Worm (Caenorhabditis elegans) whole organism, mixed stage, embryonic: ENCODE data around the gene srv-32.

Experiments
- M03D4.4 ChIP-seq: sonication (generic microtip); optimal IDR thresholded peaks from 2 replicates; lab custom pipeline; 2017; ENCODE audit warnings: mild to moderate bottlenecking, missing genetic modification characterization, missing compliant biosample characterization
- bed-3 ChIP-seq: fragments of 200-800 bp; sonication (Bioruptor generic); optimal IDR thresholded peaks from 3 replicates; lab custom pipeline; 2018; ENCODE audit warnings: mild to moderate bottlenecking, missing genetic modification characterization, moderate library complexity, missing compliant biosample characterization
- blmp-1 ChIP-seq: fragments of 150-350 bp; optimal IDR thresholded peaks from 2 replicates; lab custom pipeline; 2014; ENCODE audit warnings: missing biosample characterization, missing genetic modification characterization
- ceh-39 ChIP-seq: fragments of 150-350 bp; optimal IDR thresholded peaks from 2 replicates; lab custom pipeline; 2014; ENCODE audit warnings: missing biosample characterization, missing genetic modification characterization
- ceh-43 ChIP-seq: fragments of 200-800 bp; sonication (Bioruptor generic); optimal IDR thresholded peaks from 2 replicates; lab custom pipeline; 2018; ENCODE audit warnings: mild to moderate bottlenecking, missing genetic modification characterization, moderate library complexity, missing compliant biosample characterization
- ceh-83 ChIP-seq: fragments of 200-800 bp; sonication (Bioruptor generic); optimal IDR thresholded peaks from 2 replicates; lab custom pipeline; 2018; ENCODE audit warnings: mild to moderate bottlenecking, missing genetic modification characterization, missing compliant biosample characterization
- ces-1 ChIP-seq: fragments of 150-350 bp; optimal IDR thresholded peaks from 2 replicates; lab custom pipeline; 2014; ENCODE audit warnings: missing biosample characterization, missing genetic modification reagents, missing genetic modification characterization
- cnd-1 ChIP-seq: fragments of 200-800 bp; sonication (Bioruptor generic); optimal IDR thresholded peaks from 2 replicates; lab custom pipeline; 2018; ENCODE audit warnings: mild to moderate bottlenecking, missing genetic modification characterization, missing compliant biosample characterization
- drap-1 ChIP-seq: fragments of 200-800 bp; sonication (Bioruptor generic); optimal IDR thresholded peaks from 3 replicates; lab custom pipeline; 2018; ENCODE audit warnings: mild to moderate bottlenecking, missing genetic modification characterization, missing compliant biosample characterization
- elt-1 ChIP-seq: sonication (generic microtip); optimal IDR thresholded peaks from 2 replicates; lab custom pipeline; 2017; ENCODE audit warnings: missing genetic modification characterization, mild to moderate bottlenecking, missing compliant biosample characterization, antibody characterized with exemption, moderate library complexity, borderline replicate concordance; ENCODE audit not compliant: insufficient read depth
- elt-3 ChIP-seq: fragments of 150-350 bp; optimal IDR thresholded peaks from 2 replicates; lab custom pipeline; 2014; ENCODE audit warnings: missing biosample characterization, missing genetic modification characterization
- flh-1 ChIP-seq: fragments of 200-800 bp; sonication (Bioruptor generic); optimal IDR thresholded peaks from 2 replicates; lab custom pipeline; 2018; ENCODE audit warnings: mild to moderate bottlenecking, missing genetic modification characterization, moderate library complexity, missing compliant biosample characterization
- ham-2 ChIP-seq: fragments of 200-800 bp; sonication (Bioruptor generic); optimal IDR thresholded peaks from 2 replicates; lab custom pipeline; 2018; ENCODE audit warnings: mild to moderate bottlenecking, missing genetic modification characterization, missing compliant biosample characterization
- hlh-1 ChIP-seq: fragments of 150-350 bp; optimal IDR thresholded peaks from 2 replicates; lab custom pipeline; 2014; ENCODE audit warnings: missing biosample characterization, missing genetic modification reagents, missing genetic modification characterization
- lin-13 ChIP-seq: fragments of 150-350 bp; optimal IDR thresholded peaks from 2 replicates; lab custom pipeline; 2014; ENCODE audit warnings: missing biosample characterization, missing genetic modification characterization
- lin-32 ChIP-seq: fragments of 200-800 bp; sonication (Bioruptor generic); optimal IDR thresholded peaks from 2 replicates; lab custom pipeline; 2018; ENCODE audit warnings: mild to moderate bottlenecking, missing genetic modification characterization, missing compliant biosample characterization
- lsy-2 ChIP-seq: fragments of 150-350 bp; optimal IDR thresholded peaks from 2 replicates; lab custom pipeline; 2014; ENCODE audit warnings: missing biosample characterization, missing genetic modification characterization
- mab-5 ChIP-seq: fragments of 150-350 bp; optimal IDR thresholded peaks from 2 replicates; lab custom pipeline; 2014; ENCODE audit warnings: missing biosample characterization, missing genetic modification characterization
- mep-1 ChIP-seq: fragments of 150-350 bp; optimal IDR thresholded peaks from 2 replicates; lab custom pipeline; 2017; ENCODE audit warnings: missing biosample characterization, missing genetic modification reagents, missing genetic modification characterization, inconsistent platforms
- mls-2 ChIP-seq: sonication (generic microtip); optimal IDR thresholded peaks from 2 replicates; lab custom pipeline; 2016; ENCODE audit warnings: mild to moderate bottlenecking, missing genetic modification characterization, moderate library complexity, missing compliant biosample characterization
- nhr-12 ChIP-seq: fragments of 150-350 bp; optimal IDR thresholded peaks from 2 replicates; lab custom pipeline; 2014; ENCODE audit warnings: missing biosample characterization, missing genetic modification characterization
- nhr-2 ChIP-seq: fragments of 150-350 bp; optimal IDR thresholded peaks from 2 replicates; lab custom pipeline; 2014; ENCODE audit warnings: missing biosample characterization, missing genetic modification characterization
- nhr-237 ChIP-seq: fragments of 150-350 bp; optimal IDR thresholded peaks from 2 replicates; lab custom pipeline; 2014; ENCODE audit warnings: missing biosample characterization, missing genetic modification characterization
- nhr-28 ChIP-seq: fragments of 150-350 bp; optimal IDR thresholded peaks from 2 replicates; lab custom pipeline; 2014; ENCODE audit warnings: missing biosample characterization, missing genetic modification characterization
- nhr-76 ChIP-seq: sonication (generic microtip); optimal IDR thresholded peaks from 2 replicates; lab custom pipeline; 2017; ENCODE audit warnings: missing biosample characterization, missing genetic modification characterization
- pha-4 ChIP-seq: fragments of 150-350 bp; optimal IDR thresholded peaks from 2 replicates; lab custom pipeline; 2018; ENCODE audit warnings: missing biosample characterization, missing genetic modification reagents, missing genetic modification characterization
- sem-2 ChIP-seq: fragments of 200-800 bp; sonication (Bioruptor generic); optimal IDR thresholded peaks from 2 replicates; lab custom pipeline; 2018; ENCODE audit warnings: mild to moderate bottlenecking, missing genetic modification characterization, missing compliant biosample characterization
- snpc-4 ChIP-seq: fragments of 150-350 bp; optimal IDR thresholded peaks from 2 replicates; lab custom pipeline; 2014; ENCODE audit warnings: missing biosample characterization, missing genetic modification characterization
- sptf-1 ChIP-seq: sonication (generic microtip); optimal IDR thresholded peaks from 2 replicates; lab custom pipeline; 2017; ENCODE audit warnings: mild to moderate bottlenecking, missing genetic modification characterization, moderate library complexity, missing compliant biosample characterization
- tbx-8 ChIP-seq: fragments of 200-800 bp; sonication (Bioruptor generic); optimal IDR thresholded peaks from 2 replicates; lab custom pipeline; 2018; ENCODE audit warnings: mild to moderate bottlenecking, missing genetic modification characterization, moderate library complexity, missing compliant biosample characterization
- unc-120 ChIP-seq: sonication (generic microtip); optimal IDR thresholded peaks from 2 replicates; lab custom pipeline; 2017; ENCODE audit warnings: missing genetic modification characterization, missing compliant biosample characterization; ENCODE audit not compliant: poor library complexity, severe bottlenecking
- unc-39 ChIP-seq: fragments of 150-350 bp; optimal IDR thresholded peaks from 2 replicates; lab custom pipeline; 2014; ENCODE audit warnings: missing biosample characterization, missing genetic modification characterization
- unc-62 ChIP-seq: fragments of 150-350 bp; optimal IDR thresholded peaks from 2 replicates; lab custom pipeline; 2014; ENCODE audit warnings: missing biosample characterization, missing genetic modification reagents, missing genetic modification characterization
- zip-8 ChIP-seq: fragments of 150-350 bp; optimal IDR thresholded peaks from 2 replicates; lab custom pipeline; 2014; ENCODE audit warnings: missing biosample characterization, missing genetic modification characterization
- ztf-11 ChIP-seq: fragments of 150-350 bp; optimal IDR thresholded peaks from 2 replicates; lab custom pipeline; 2014; ENCODE audit warnings: missing biosample characterization, missing genetic modification characterization

srv-32 gene

ce11 chrIV:6326448-6326847 is 44.4 kb upstream of the srv-32 start, which contains the start of gene lsm-8:
Gene lsm-8 (plus strand): TSS chrIV:6326526.
- TF ChIP-seq flh-1 (GFP tag; lab: Kevin White, UChicago) (no peak), nhr-76 (no peak), ceh-43 (GFP tag; lab: Kevin White, UChicago) (no peak), ham-2 (GFP tag; lab: Kevin White, UChicago) (no peak), tbx-8 (GFP tag; lab: Kevin White, UChicago) (no peak), mab-5 (tag; lab: Kevin White, UChicago) (no peak), sptf-1 (tag; lab: Kevin White, UChicago) (no peak), ceh-39 (no peak), M03D4.4 (tag; lab: Kevin White, UChicago) (no peak)

ce11 chrIV:6325772-6326171 is 43.7 kb upstream of the srv-32 start:
- TF ChIP-seq mls-2 (no peak), pha-4 (tag; lab: Kevin White, UChicago) (no peak), nhr-12 (no peak), mab-5 (tag; lab: Kevin White, UChicago) (no peak), elt-1 (tag; lab: Kevin White, UChicago) (no peak), nhr-28 (no peak), ceh-43 (GFP tag; lab: Kevin White, UChicago) (no peak), nhr-2 (tag; lab: Kevin White, UChicago) (no peak), ztf-11 (tag; lab: Kevin White, UChicago) (no peak), bed-3 (GFP tag; lab: Kevin White, UChicago) (no peak), sem-2 (no peak), nhr-76 (no peak), unc-120 (no peak), lin-13 (tag; lab: Kevin White, UChicago) (no peak)
- TF ChIP-seq, all 35 proteins: peak for 0

- TF ChIP-seq ham-2 (GFP tag; lab: Kevin White, UChicago) (peak; percentile 64), mls-2 (peak; percentile 72), unc-120 (peak; percentile 68), ztf-11 (tag; lab: Kevin White, UChicago) (no peak), drap-1 (GFP tag; lab: Kevin White, UChicago) (peak; percentile 72), ceh-43 (GFP tag; lab: Kevin White, UChicago) (no peak), hlh-1 (tag; lab: Kevin White, UChicago) (peak; percentile 78), elt-1 (tag; lab: Kevin White, UChicago) (no peak), zip-8 (no peak), nhr-237 (peak; percentile 93), unc-62 (GFP tag; lab: Kevin White, UChicago) (peak; percentile 69), sem-2 (no peak), snpc-4 (tag; lab: Kevin White, UChicago) (no peak), nhr-12 (no peak), lin-13 (tag; lab: Kevin White, UChicago) (peak; percentile 92), ceh-39 (peak; percentile 80), sptf-1 (tag; lab: Kevin White, UChicago) (peak; percentile 86), lsy-2 (tag; lab: Kevin White, UChicago) (peak; percentile 97), nhr-28 (no peak), tbx-8 (GFP tag; lab: Kevin White, UChicago) (no peak), flh-1 (GFP tag; lab: Kevin White, UChicago) (no peak), mep-1 (tag; lab: Kevin White, UChicago) (peak; percentile 84), elt-3 (no peak), bed-3 (GFP tag; lab: Kevin White, UChicago) (peak; percentile 22), pha-4 (tag; lab: Kevin White, UChicago) (peak; percentile 98), ces-1 (GFP tag; lab: Kevin White, UChicago) (peak; percentile 76), M03D4.4 (tag; lab: Kevin White, UChicago) (peak; percentile 76), nhr-76 (no peak), nhr-2 (tag; lab: Kevin White, UChicago) (peak; percentile 46), ceh-83 (GFP tag; lab: Kevin White, UChicago) (no peak), mab-5 (tag; lab: Kevin White, UChicago) (no peak), lin-32 (GFP tag; lab: Kevin White, UChicago) (peak; percentile 47), blmp-1 (tag; lab: Kevin White, UChicago) (no peak), unc-39 (no peak), cnd-1 (peak; percentile 65)
Observed at ce11 chrIV:6323654-6324224, 41.7 kb upstream of the srv-32 start, which contains the start of gene sqd-1. Gene sqd-1 (plus strand): TSS chrIV:6324174.
